Fruit fly (Drosophila melanogaster): ENCODE data around the gene noi.

noi gene

dm6 chr3R:5611733-5612132, 20.5 kb upstream of the noi start:
- TF ChIP-seq B-H2 (GFP tag; optimal IDR thresholded peaks at IDR 0.05) (no peak), Mrtf (GFP tag; IDR thresholded peaks at IDR 0.05) (no peak), Vsx1 (GFP tag; optimal IDR thresholded peaks at IDR 0.05) (no peak), ash1 (GFP tag; optimal IDR thresholded peaks at IDR 0.05) (no peak), CG12659 (GFP tag; optimal IDR thresholded peaks at IDR 0.05) (peak; percentile 17), CG17186 (GFP tag; optimal IDR thresholded peaks at IDR 0.05) (peak; percentile 6), wek (GFP tag; optimal IDR thresholded peaks at IDR 0.05) (no peak), CTCF (GFP tag; optimal IDR thresholded peaks at IDR 0.05) (peak; percentile 3), CG17359 (tag; optimal IDR thresholded peaks at IDR 0.05) (no peak), lola (GFP tag; optimal IDR thresholded peaks at IDR 0.05) (peak in 1 of 3 experiments; percentile 3), ATbp (GFP tag; optimal IDR thresholded peaks at IDR 0.05) (no peak), Oaz (GFP tag; IDR thresholded peaks at IDR 0.05) (no peak), vvl (GFP tag; IDR thresholded peaks at IDR 0.05) (no peak), MBD-R2 (GFP tag; IDR thresholded peaks at IDR 0.05) (peak; percentile 41), rib (GFP tag; IDR thresholded peaks at IDR 0.05) (0 out of 2 replicates have a peak, but pooled peaks have one; percentile 42), CG15696 (tag; optimal IDR thresholded peaks at IDR 0.05) (no peak), CG3065 (GFP tag; optimal IDR thresholded peaks at IDR 0.05) (no peak), nmo (GFP tag; optimal IDR thresholded peaks at IDR 0.05) (no peak), CG4360 (GFP tag; IDR thresholded peaks at IDR 0.05) (peak; percentile 65), jumu (GFP tag; optimal IDR thresholded peaks at IDR 0.05) (no peak), Trl (optimal IDR thresholded peaks at IDR 0.05) (no peak), Trl (GFP tag; optimal IDR thresholded peaks at IDR 0.05) (no peak), Eip74EF (GFP tag; optimal IDR thresholded peaks at IDR 0.05) (no peak), Ets65A (GFP tag) (peak; percentile 63), Med (GFP tag) (peak; percentile 69), CG10267 (tag; optimal IDR thresholded peaks at IDR 0.05) (peak; percentile 80), Opbp (GFP tag; IDR thresholded peaks at IDR 0.05; ENCODE audit: partially characterized antibody) (no peak), CG3847 (GFP tag; IDR thresholded peaks at IDR 0.05) (no peak), Pdp1 (GFP tag; optimal IDR thresholded peaks at IDR 0.05) (peak in 1 of 2 experiments; percentile 23), pita (GFP tag; optimal IDR thresholded peaks at IDR 0.05) (no peak), CG30020 (tag; optimal IDR thresholded peaks at IDR 0.05) (peak; percentile 1), stwl (tag; optimal IDR thresholded peaks at IDR 0.05) (peak; percentile 31), bab2 (GFP tag; optimal IDR thresholded peaks at IDR 0.05) (no peak), HHEX (GFP tag; optimal IDR thresholded peaks at IDR 0.05) (peak; percentile 10), crp (GFP tag; optimal IDR thresholded peaks at IDR 0.05) (peak in 1 of 2 experiments; percentile 77), CG43689 (GFP tag; IDR thresholded peaks at IDR 0.05) (no peak), slbo (GFP tag; IDR thresholded peaks at IDR 0.05) (no peak), esg (GFP tag; conservative IDR thresholded peaks at IDR 0.05) (no peak), mirr (GFP tag; optimal IDR thresholded peaks at IDR 0.05) (no peak), cad (GFP tag; optimal IDR thresholded peaks at IDR 0.05) (no peak), Ada2b (GFP tag; IDR thresholded peaks at IDR 0.05) (no peak), CG11085 (GFP tag; IDR thresholded peaks at IDR 0.05) (no peak)

- TF ChIP-seq CG6791 (GFP tag; IDR thresholded peaks at IDR 0.05; ENCODE audit: partially characterized antibody) (no peak), CG8478 (optimal IDR thresholded peaks at IDR 0.05) (no peak), Hr39 (optimal IDR thresholded peaks at IDR 0.05) (no peak), CG17912 (GFP tag; optimal IDR thresholded peaks at IDR 0.05) (no peak), HLH54F (GFP tag; optimal IDR thresholded peaks at IDR 0.05) (no peak), ERR (GFP tag; optimal IDR thresholded peaks at IDR 0.05) (no peak), Med (GFP tag) (peak; percentile 22), nom (GFP tag; optimal IDR thresholded peaks at IDR 0.05) (peak; percentile 40), CG9932 (GFP tag; IDR thresholded peaks at IDR 0.05) (no peak), CG3838 (GFP tag; optimal IDR thresholded peaks at IDR 0.05) (no peak), CG2129 (GFP tag; IDR thresholded peaks at IDR 0.05; ENCODE audit: partially characterized antibody) (no peak)
These were observed 19.9 kb upstream of the noi start for dm6 chr3R:5611167-5611566.

All from whole organism, embryonic.